Worm (Caenorhabditis elegans) whole organism, midembryonic: ENCODE results near the gene phat-8.

Experiments
- cog-1 ChIP-seq: sonication (generic microtip); optimal IDR thresholded peaks from 2 replicates; lab custom pipeline; 2016; ENCODE audit warnings: missing genetic modification characterization, missing compliant biosample characterization
- flt-1 ChIP-seq: fragments of 200-800 bp; sonication (Bioruptor generic); IDR thresholded peaks from 2 replicates; pipeline ENCODE4 v1.3.6; 2022; ENCODE audit warnings: missing genetic modification characterization, missing compliant biosample characterization
- med-1 ChIP-seq: sonication (generic microtip); optimal IDR thresholded peaks from 2 replicates; lab custom pipeline; 2017; ENCODE audit warnings: missing genetic modification characterization, mild to moderate bottlenecking, missing compliant biosample characterization, antibody characterized with exemption, missing genetic modification reagents; ENCODE audit not compliant: insufficient read depth
- ztf-23 ChIP-seq: fragments of 200-800 bp; sonication (Bioruptor generic); IDR thresholded peaks from 2 replicates; pipeline ENCODE4 v1.3.6; 2022; ENCODE audit warnings: missing genetic modification reagents, missing genetic modification characterization, missing compliant biosample characterization

- TF ChIP-seq med-1 (GFP tag; lab: Kevin White, UChicago): no peak
- TF ChIP-seq flt-1 (GFP tag; lab: Robert Waterston, UW): no peak
- no peak for TF ChIP-seq cog-1 (tag; lab: Kevin White, UChicago)
- no peak for TF ChIP-seq ztf-23 (GFP tag; lab: Robert Waterston, UW)
These were observed 13.5 kb downstream of the phat-8 start, which contains the start of gene F15A4.10 for ce11 chrII:12485060-12485459.
